Worm (Caenorhabditis elegans): ENCODE results near the gene C54G10.1.

- TF ChIP-seq flt-1 (GFP tag; IDR thresholded peaks at IDR 0.05) = no peak
- TF ChIP-seq ztf-23 (GFP tag; IDR thresholded peaks at IDR 0.05) = no peak
- no peak for TF ChIP-seq ztf-29 (GFP tag; IDR thresholded peaks at IDR 0.05)
- TF ChIP-seq tab-1 (GFP tag; IDR thresholded peaks at IDR 0.05) = no peak
- TF ChIP-seq cog-1 (tag; optimal IDR thresholded peaks at IDR 0.05) = no peak
- TF ChIP-seq T22C8.4 (GFP tag; IDR thresholded peaks at IDR 0.05) = no peak
- no peak for TF ChIP-seq klf-2 (GFP tag; conservative IDR thresholded peaks at IDR 0.05)
- TF ChIP-seq med-1 (GFP tag; optimal IDR thresholded peaks at IDR 0.05; ENCODE audit: insufficient read depth) = no peak
Measured at ce11 chrV:14640071-14640470, 830 bp upstream of the C54G10.1 start, which contains the start of gene F43D2.7.

Data from whole organism, midembryonic.